Worm (Caenorhabditis elegans): ENCODE data around the gene C36E8.6.
A peak's percentile ranks its signal among the peaks of the same experiment; 100 is the strongest.

C36E8.6 gene

ce11 chrIII:4010987-4011386 is 23.1 kb downstream of the C36E8.6 start:
- TF ChIP-seq che-1 (tag; optimal IDR thresholded peaks at IDR 0.05) = no peak
- no peak for TF ChIP-seq npax-4 (tag; optimal IDR thresholded peaks at IDR 0.05)

ce11 chrIII:4012036-4012435 is 24.2 kb downstream of the C36E8.6 start, which contains the start of gene C36E8.4:
Gene C36E8.4 (plus strand): TSS chrIII:4012336.
- TF ChIP-seq madf-2 (tag; optimal IDR thresholded peaks at IDR 0.05) (no peak), C38D4.7 (GFP tag; optimal IDR thresholded peaks at IDR 0.05) (no peak), sox-4 (tag; optimal IDR thresholded peaks at IDR 0.05) (no peak), ceh-45 (GFP tag; IDR thresholded peaks at IDR 0.05) (no peak), ceh-9 (tag; optimal IDR thresholded peaks at IDR 0.05) (no peak)

ce11 chrIII:4013061-4013460 is 25.2 kb downstream of the C36E8.6 start:
- TF ChIP-seq ceh-34 (tag; optimal IDR thresholded peaks at IDR 0.05) (no peak), pag-3 (tag; optimal IDR thresholded peaks at IDR 0.05; ENCODE audit: borderline replicate concordance) (no peak), pros-1 (tag; optimal IDR thresholded peaks at IDR 0.05) (no peak), odd-2 (tag; optimal IDR thresholded peaks at IDR 0.05) (no peak), dve-1 (tag; optimal IDR thresholded peaks at IDR 0.05) (no peak), fkh-10 (GFP tag; optimal IDR thresholded peaks at IDR 0.05) (no peak), sox-4 (tag; optimal IDR thresholded peaks at IDR 0.05) (no peak), hlh-13 (GFP tag; optimal IDR thresholded peaks at IDR 0.05) (no peak), pat-9 (tag; optimal IDR thresholded peaks at IDR 0.05) (no peak), ceh-2 (tag; optimal IDR thresholded peaks at IDR 0.05) (no peak), pax-1 (tag; optimal IDR thresholded peaks at IDR 0.05) (no peak), elt-4 (tag; optimal IDR thresholded peaks at IDR 0.05) (no peak), sdc-2 (tag; optimal IDR thresholded peaks at IDR 0.05) (no peak), T23F11.4 (GFP tag; optimal IDR thresholded peaks at IDR 0.05) (no peak), hlh-6 (tag; optimal IDR thresholded peaks at IDR 0.05) (no peak), Y22D7AL.16 (tag; optimal IDR thresholded peaks at IDR 0.05) (no peak), syd-9 (tag; optimal IDR thresholded peaks at IDR 0.05) (no peak), C38D4.7 (GFP tag; optimal IDR thresholded peaks at IDR 0.05) (no peak), fax-1 (tag; optimal IDR thresholded peaks at IDR 0.05) (no peak)

- TF ChIP-seq hlh-6 (tag; optimal IDR thresholded peaks at IDR 0.05) (no peak), Y22D7AL.16 (tag; optimal IDR thresholded peaks at IDR 0.05) (no peak)
Observed at ce11 chrIII:4015382-4015986, 27.6 kb downstream of the C36E8.6 start.

ce11 chrIII:4017527-4017926 is 29.7 kb downstream of the C36E8.6 start, which contains the start of gene tbb-2:
Gene tbb-2 (minus strand): TSS chrIII:4017627.
- TF ChIP-seq pha-2 (tag; optimal IDR thresholded peaks at IDR 0.05) = no peak
- no peak for TF ChIP-seq tbx-7 (tag; optimal IDR thresholded peaks at IDR 0.05)
- TF ChIP-seq hlh-15 (tag; optimal IDR thresholded peaks at IDR 0.05) = no peak

- TF ChIP-seq ceh-31 (tag; optimal IDR thresholded peaks at IDR 0.05) = peak; percentile 8
- TF ChIP-seq unc-42 (tag; optimal IDR thresholded peaks at IDR 0.05) = peak; percentile 50
- TF ChIP-seq ceh-6 (GFP tag; optimal IDR thresholded peaks at IDR 0.05) = peak; percentile 3
- TF ChIP-seq gmeb-2 (tag; optimal IDR thresholded peaks at IDR 0.05) = no peak
- TF ChIP-seq che-1 (tag; optimal IDR thresholded peaks at IDR 0.05) = no peak
- TF ChIP-seq fkh-6 (tag; optimal IDR thresholded peaks at IDR 0.05) = no peak
- no peak for TF ChIP-seq unc-3 (GFP tag; conservative IDR thresholded peaks at IDR 0.05)
- peak; percentile 5 for TF ChIP-seq unc-3 (tag; optimal IDR thresholded peaks at IDR 0.05)
- no peak for TF ChIP-seq ztf-16 (tag; optimal IDR thresholded peaks at IDR 0.05)
- TF ChIP-seq C38D4.7 (GFP tag; optimal IDR thresholded peaks at IDR 0.05) = peak; percentile 8
- no peak for TF ChIP-seq T23F11.4 (GFP tag; optimal IDR thresholded peaks at IDR 0.05)
- peak; percentile 36 for TF ChIP-seq ceh-48 (tag; optimal IDR thresholded peaks at IDR 0.05)
- TF ChIP-seq C08G9.2 (tag; optimal IDR thresholded peaks at IDR 0.05) = no peak
- TF ChIP-seq ceh-18 (tag; optimal IDR thresholded peaks at IDR 0.05) = no peak
- TF ChIP-seq ceh-34 (tag; optimal IDR thresholded peaks at IDR 0.05) = no peak
- no peak for TF ChIP-seq ceh-45 (GFP tag; IDR thresholded peaks at IDR 0.05)
- no peak for TF ChIP-seq fkh-10 (GFP tag; optimal IDR thresholded peaks at IDR 0.05)
Observed at ce11 chrIII:4018095-4018498, 30.2 kb downstream of the C36E8.6 start.
